Worm (Caenorhabditis elegans): ENCODE measurements around the gene srh-266.

ce11 chrV:712882-713281 lies 48.3 kb downstream of the srh-266 start, which contains the start of gene cyp-33C11:
- no peak for TF ChIP-seq jun-1 (tag; optimal IDR thresholded peaks at IDR 0.05)
- no peak for TF ChIP-seq ceh-63 (GFP tag; optimal IDR thresholded peaks at IDR 0.05)

Measured in whole organism, L1 larva.